Worm (Caenorhabditis elegans) whole organism, L1 larva: ENCODE results near the gene srz-48.
"Not testable (repeated sequence)": the region's sequence is repeated elsewhere in the genome, so short reads cannot be mapped to it uniquely, and the experiment has no call there.

Source experiments
- F16B12.6 ChIP-seq: fragments of 150-350 bp; optimal IDR thresholded peaks from 2 replicates; lab custom pipeline; 2014; ENCODE audit warnings: missing biosample characterization, missing genetic modification characterization
- aly-2 ChIP-seq: fragments of 150-350 bp; optimal IDR thresholded peaks from 2 replicates; lab custom pipeline; 2014; ENCODE audit warnings: missing biosample characterization, missing genetic modification characterization
- ceh-8 ChIP-seq: fragments of 200-800 bp; sonication (Bioruptor generic); optimal IDR thresholded peaks from 2 replicates; lab custom pipeline; 2018; ENCODE audit warnings: mild to moderate bottlenecking, missing genetic modification characterization, moderate library complexity, missing compliant biosample characterization
- ceh-88 ChIP-seq: fragments of 200-800 bp; sonication (Bioruptor generic); IDR thresholded peaks from 2 replicates; pipeline ENCODE4 v1.3.6; 2022; ENCODE audit warnings: missing genetic modification characterization, missing compliant biosample characterization
- efl-1 ChIP-seq, 4 experiments: fragments of 150-350 bp; optimal IDR thresholded peaks in 3 of 4; peaks in 1 of 4; 1 replicate in 1 of 4; 2 replicates in 3 of 4; lab custom pipeline; 2014; ENCODE audit warnings: missing biosample characterization in 2 of 4, missing genetic modification characterization in 2 of 4, missing genetic modification reagents in 2 of 4
- egl-27 ChIP-seq, 2 experiments: fragments of 150-350 bp in 1 of 2; sonication (generic microtip); optimal IDR thresholded peaks; 3 replicates each; lab custom pipeline; 2017 to 2018; ENCODE audit warnings: missing biosample characterization in 2 of 2, missing genetic modification characterization in 2 of 2, missing genetic modification reagents in 2 of 2
- elt-2 ChIP-seq: sonication (generic microtip); optimal IDR thresholded peaks from 2 replicates; lab custom pipeline; 2016; ENCODE audit warnings: missing genetic modification characterization, mild to moderate bottlenecking, inconsistent platforms, missing compliant biosample characterization, missing genetic modification reagents
- elt-3 ChIP-seq, 6 experiments: fragments of 150-350 bp in 1 of 6; sonication (generic microtip); optimal IDR thresholded peaks; 2 replicates each; lab custom pipeline; 2017 to 2018; ENCODE audit warnings: missing biosample characterization in 6 of 6, missing genetic modification characterization in 6 of 6, inconsistent platforms in 1 of 6
- fkh-4 ChIP-seq: sonication (generic microtip); optimal IDR thresholded peaks from 2 replicates; lab custom pipeline; 2016; ENCODE audit warnings: missing compliant biosample characterization, missing genetic modification characterization, borderline replicate concordance
- hpl-2 ChIP-seq: fragments of 150-350 bp; optimal IDR thresholded peaks from 2 replicates; lab custom pipeline; 2014; ENCODE audit warnings: missing biosample characterization, missing genetic modification reagents, missing genetic modification characterization
- jun-1 ChIP-seq: fragments of 150-350 bp; optimal IDR thresholded peaks from 2 replicates; lab custom pipeline; 2014; ENCODE audit warnings: missing biosample characterization, missing genetic modification reagents, missing genetic modification characterization
- lin-13 ChIP-seq: fragments of 150-350 bp; optimal IDR thresholded peaks from 2 replicates; lab custom pipeline; 2014; ENCODE audit warnings: missing biosample characterization, missing genetic modification reagents, missing genetic modification characterization
- lin-14 ChIP-seq: fragments of 200-800 bp; sonication (Bioruptor generic); optimal IDR thresholded peaks from 2 replicates; lab custom pipeline; 2018; ENCODE audit warnings: mild to moderate bottlenecking, missing genetic modification characterization, moderate library complexity, missing compliant biosample characterization
- lin-35 ChIP-seq, 2 experiments: fragments of 150-350 bp; optimal IDR thresholded peaks; 2 replicates each; lab custom pipeline; 2014; ENCODE audit warnings: missing biosample characterization in 2 of 2, missing genetic modification characterization in 2 of 2, missing genetic modification reagents in 2 of 2
- lsy-2 ChIP-seq, 2 experiments: fragments of 150-350 bp; optimal IDR thresholded peaks; 2 replicates each; lab custom pipeline; 2014; ENCODE audit warnings: missing biosample characterization in 2 of 2, missing genetic modification characterization in 2 of 2
- mdl-1 ChIP-seq, 2 experiments: fragments of 150-350 bp; optimal IDR thresholded peaks; 2 replicates each; lab custom pipeline; 2014 to 2017; ENCODE audit warnings: missing biosample characterization in 2 of 2, missing genetic modification characterization in 2 of 2, inconsistent platforms in 1 of 2
- nhr-11 ChIP-seq: fragments of 150-350 bp; optimal IDR thresholded peaks from 2 replicates; lab custom pipeline; 2014; ENCODE audit warnings: missing biosample characterization, missing genetic modification characterization
- nhr-19 ChIP-seq: fragments of 200-800 bp; sonication (Bioruptor generic); conservative IDR thresholded peaks from 2 replicates; pipeline ENCODE4 v1.3.6; 2022; ENCODE audit warnings: missing genetic modification characterization, missing compliant biosample characterization
- nhr-20 ChIP-seq: sonication (generic microtip); optimal IDR thresholded peaks from 2 replicates; lab custom pipeline; 2016; ENCODE audit warnings: mild to moderate bottlenecking, missing genetic modification characterization, missing compliant biosample characterization
- nhr-237 ChIP-seq: fragments of 150-350 bp; optimal IDR thresholded peaks from 2 replicates; lab custom pipeline; 2014; ENCODE audit warnings: missing biosample characterization, missing genetic modification characterization
- nhr-47 ChIP-seq: sonication (generic microtip); optimal IDR thresholded peaks from 2 replicates; lab custom pipeline; 2016; ENCODE audit warnings: mild to moderate bottlenecking, missing genetic modification characterization, moderate library complexity, missing compliant biosample characterization
- nhr-71 ChIP-seq: sonication (generic microtip); optimal IDR thresholded peaks from 2 replicates; lab custom pipeline; 2016; ENCODE audit warnings: mild to moderate bottlenecking, missing genetic modification characterization, moderate library complexity, missing compliant biosample characterization
- nhr-84 ChIP-seq: sonication (generic microtip); optimal IDR thresholded peaks from 2 replicates; lab custom pipeline; 2017; ENCODE audit warnings: missing biosample characterization, missing genetic modification characterization
- nhr-85 ChIP-seq: sonication (generic microtip); peaks from one replicate; lab custom pipeline; 2016; ENCODE audit warnings: missing genetic modification characterization, inconsistent platforms, missing compliant biosample characterization
- pag-3 ChIP-seq: sonication (generic microtip); optimal IDR thresholded peaks from 2 replicates; lab custom pipeline; 2017; ENCODE audit warnings: missing genetic modification characterization, mild to moderate bottlenecking, missing compliant biosample characterization, antibody characterized with exemption, borderline replicate concordance; ENCODE audit not compliant: insufficient read depth
- rnt-1 ChIP-seq: sonication (generic microtip); optimal IDR thresholded peaks from 2 replicates; lab custom pipeline; 2016; ENCODE audit warnings: mild to moderate bottlenecking, missing genetic modification characterization, moderate library complexity, missing compliant biosample characterization
- sox-4 ChIP-seq: sonication (generic microtip); optimal IDR thresholded peaks from 2 replicates; lab custom pipeline; 2016; ENCODE audit warnings: missing genetic modification characterization, missing compliant biosample characterization
- sptf-1 ChIP-seq: fragments of 150-350 bp; optimal IDR thresholded peaks from 2 replicates; lab custom pipeline; 2014; ENCODE audit warnings: missing biosample characterization, missing genetic modification characterization
- unc-30 ChIP-seq: sonication (generic microtip); optimal IDR thresholded peaks from 2 replicates; lab custom pipeline; 2017; ENCODE audit warnings: missing biosample characterization, missing genetic modification characterization
- unc-62 ChIP-seq: fragments of 150-350 bp; optimal IDR thresholded peaks from 2 replicates; lab custom pipeline; 2014; ENCODE audit warnings: missing biosample characterization, missing genetic modification reagents, missing genetic modification characterization
- unc-98 ChIP-seq: fragments of 200-800 bp; sonication (Bioruptor generic); IDR thresholded peaks from 2 replicates; pipeline ENCODE4 v1.3.6; 2022; ENCODE audit warnings: missing genetic modification characterization, missing compliant biosample characterization
- vab-15 ChIP-seq: sonication (generic microtip); optimal IDR thresholded peaks from 2 replicates; lab custom pipeline; 2017; ENCODE audit warnings: missing genotype, mild to moderate bottlenecking, missing genetic modification characterization, missing compliant biosample characterization
- xbp-1 ChIP-seq: sonication (generic microtip); optimal IDR thresholded peaks from 2 replicates; lab custom pipeline; 2016; ENCODE audit warnings: missing genetic modification characterization, missing compliant biosample characterization
- zag-1 ChIP-seq: fragments of 150-350 bp; optimal IDR thresholded peaks from 2 replicates; lab custom pipeline; 2014; ENCODE audit warnings: missing biosample characterization, missing genetic modification characterization
- ztf-4 ChIP-seq: fragments of 150-350 bp; optimal IDR thresholded peaks from 2 replicates; lab custom pipeline; 2014; ENCODE audit warnings: missing biosample characterization, missing genetic modification characterization

The srz-48 gene

DNA sequence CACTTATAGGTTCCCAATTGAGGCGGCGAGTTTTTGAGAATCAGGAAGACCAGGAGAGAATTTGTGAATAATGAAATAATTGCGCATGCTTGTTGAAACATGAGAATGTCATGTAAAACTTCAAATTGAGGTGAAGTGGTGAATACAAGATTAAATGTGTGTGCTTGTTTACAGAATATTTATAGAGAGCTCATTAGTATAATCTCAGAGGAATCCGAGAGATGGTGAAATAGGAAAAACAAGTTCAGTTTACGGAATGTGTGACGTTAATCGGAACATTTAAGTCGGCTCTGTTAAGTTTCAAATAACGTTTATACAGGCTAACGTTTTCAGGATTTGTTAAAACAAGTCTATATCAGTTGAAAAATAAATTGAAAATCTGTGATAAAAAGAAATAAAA, 1.9 kb downstream of the srz-48 start, which contains the start of gene str-200:
Gene str-200 (minus strand): TSS at position 101 of the 400 bp plus-strand sequence.
- TF ChIP-seq vab-15 (no peak), jun-1 (tag; lab: Kevin White, UChicago) (no peak), sox-4 (tag; lab: Kevin White, UChicago) (no peak), nhr-71 (no peak), ceh-88 (no peak), nhr-11 (tag; lab: Kevin White, UChicago) (no peak), nhr-20 (tag; lab: Kevin White, UChicago) (no peak), hpl-2 (GFP tag; lab: Kevin White, UChicago) (no peak), lin-14 (GFP tag; lab: Kevin White, UChicago) (no peak), lin-35 (GFP tag; optimal IDR thresholded peaks at IDR 0.05; lab: Kevin White, UChicago) (no peak), egl-27 (tag; optimal IDR thresholded peaks at IDR 0.05; lab: Kevin White, UChicago) (no peak)

DNA sequence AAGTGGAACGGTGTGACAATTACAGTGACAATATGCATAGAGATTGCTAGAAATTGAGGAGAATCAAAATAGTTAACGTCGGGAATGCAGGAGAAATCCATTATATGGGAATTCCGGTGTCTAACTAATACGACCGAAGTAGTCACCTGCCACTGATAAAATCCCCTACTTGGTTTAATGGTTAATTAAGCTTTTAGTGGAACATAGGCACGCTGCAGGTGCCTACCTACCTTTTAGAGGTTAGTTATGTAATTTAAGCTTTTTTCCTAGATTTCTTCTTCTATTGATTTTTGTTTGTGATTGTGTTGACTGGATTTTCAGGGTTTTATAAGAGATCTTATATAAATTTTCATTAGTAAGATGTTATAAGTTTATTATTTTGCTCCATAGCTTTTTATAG, 3.8 kb downstream of the srz-48 start, which contains the start of gene srh-203:
Gene srh-203 (minus strand): TSS at position 101 of the 400 bp plus-strand sequence.
- TF ChIP-seq ceh-88; lin-13 (GFP tag; lab: Kevin White, UChicago); nhr-85 (tag; lab: Kevin White, UChicago): not testable (repeated sequence)

ce11 chrV:17449836-17450235, 10.1 kb downstream of the srz-48 start:
- no peak for TF ChIP-seq ztf-4 (tag; lab: Kevin White, UChicago)
- no peak for TF ChIP-seq fkh-4
- TF ChIP-seq nhr-71: no peak
- TF ChIP-seq unc-62 (GFP tag; lab: Kevin White, UChicago): no peak
- no peak for TF ChIP-seq zag-1 (tag; lab: Kevin White, UChicago)
- no peak for TF ChIP-seq unc-98
- no peak for TF ChIP-seq nhr-237 (tag; lab: Kevin White, UChicago)
- TF ChIP-seq mdl-1 (tag; optimal IDR thresholded peaks at IDR 0.05; lab: Kevin White, UChicago): no peak
- no peak for TF ChIP-seq rnt-1 (tag; lab: Kevin White, UChicago)
- no peak for TF ChIP-seq hpl-2 (GFP tag; lab: Kevin White, UChicago)
- TF ChIP-seq, all 84 proteins: peak for 0

ce11 chrV:17439406-17439805, 20.6 kb downstream of the srz-48 start, which contains the start of gene srh-154:
Gene srh-154, plus strand, starts transcription at chrV:17439706.
- TF ChIP-seq efl-1 (optimal IDR thresholded peaks at IDR 0.05; lab: Kevin White, UChicago): no peak
- TF ChIP-seq efl-1 (GFP tag; optimal IDR thresholded peaks at IDR 0.05 in 1 of 2; lab: Kevin White, UChicago): peak in 1 of 2 experiments; percentile 55
- TF ChIP-seq pag-3 (tag; lab: Kevin White, UChicago): no peak
- no peak for TF ChIP-seq sptf-1
- TF ChIP-seq, all 84 proteins: peak for 1

- TF ChIP-seq sox-4 (tag; lab: Kevin White, UChicago) (no peak), lsy-2 (tag; optimal IDR thresholded peaks at IDR 0.05; lab: Kevin White, UChicago) (no peak), nhr-19 (GFP tag; lab: Robert Waterston, UW) (no peak), hpl-2 (GFP tag; lab: Kevin White, UChicago) (no peak), pag-3 (tag; lab: Kevin White, UChicago) (no peak), zag-1 (tag; lab: Kevin White, UChicago) (no peak), ceh-8 (no peak), vab-15 (no peak), nhr-47 (tag; lab: Kevin White, UChicago) (no peak), nhr-84 (tag; lab: Kevin White, UChicago) (no peak), elt-2 (tag; lab: Kevin White, UChicago) (no peak), unc-30 (no peak), jun-1 (tag; lab: Kevin White, UChicago) (no peak), elt-3 (tag; optimal IDR thresholded peaks at IDR 0.05; lab: Kevin White, UChicago) (no peak), xbp-1 (tag; lab: Kevin White, UChicago) (no peak), aly-2 (no peak), ztf-4 (tag; lab: Kevin White, UChicago) (no peak), F16B12.6 (tag; lab: Kevin White, UChicago) (no peak)
Observed at ce11 chrV:17438317-17438716, 21.6 kb downstream of the srz-48 start, which contains the start of gene srsx-2. Gene srsx-2, minus strand, starts transcription at chrV:17438417.
